Worm (Caenorhabditis elegans) whole organism, late embryonic: Measurements from ENCODE around the gene T10B10.9.

ENCODE experiments used
- F13H6.1 ChIP-seq: sonication (generic microtip); optimal IDR thresholded peaks from 2 replicates; lab custom pipeline; 2016; ENCODE audit warnings: missing genetic modification characterization, missing compliant biosample characterization
- ama-1 ChIP-seq: fragments of 150-350 bp; optimal IDR thresholded peaks from 2 replicates; lab custom pipeline; 2014
- ceh-2 ChIP-seq: sonication (generic microtip); optimal IDR thresholded peaks from 2 replicates; lab custom pipeline; 2016; ENCODE audit warnings: missing genotype, missing genetic modification characterization, missing compliant biosample characterization
- ceh-9 ChIP-seq: sonication (generic microtip); optimal IDR thresholded peaks from 2 replicates; lab custom pipeline; 2016; ENCODE audit warnings: mild to moderate bottlenecking, missing genetic modification characterization, inconsistent platforms, missing compliant biosample characterization
- hlh-30 ChIP-seq: sonication (generic microtip); optimal IDR thresholded peaks from 2 replicates; lab custom pipeline; 2017; ENCODE audit warnings: antibody characterized with exemption, missing genetic modification characterization, missing compliant biosample characterization; ENCODE audit not compliant: insufficient read depth
- lin-11 ChIP-seq: fragments of 200-800 bp; sonication (Bioruptor generic); optimal IDR thresholded peaks from 2 replicates; lab custom pipeline; 2018; ENCODE audit warnings: mild to moderate bottlenecking, missing genetic modification characterization, missing compliant biosample characterization
- nhr-11 ChIP-seq: fragments of 150-350 bp; optimal IDR thresholded peaks from 2 replicates; lab custom pipeline; 2014; ENCODE audit warnings: missing biosample characterization, missing genetic modification characterization
- npax-4 ChIP-seq: sonication (generic microtip); optimal IDR thresholded peaks from 2 replicates; lab custom pipeline; 2016; ENCODE audit warnings: missing genetic modification characterization, missing compliant biosample characterization
- pqm-1 ChIP-seq: sonication (generic microtip); optimal IDR thresholded peaks from 2 replicates; lab custom pipeline; 2016; ENCODE audit warnings: missing genetic modification characterization, missing compliant biosample characterization
- sox-4 ChIP-seq: sonication (generic microtip); optimal IDR thresholded peaks from 2 replicates; lab custom pipeline; 2017; ENCODE audit warnings: mild to moderate bottlenecking, missing genetic modification characterization, inconsistent platforms, missing compliant biosample characterization
- tbx-2 ChIP-seq: sonication (generic microtip); optimal IDR thresholded peaks from 2 replicates; lab custom pipeline; 2016; ENCODE audit warnings: missing genetic modification characterization, missing compliant biosample characterization
- unc-3 ChIP-seq, 2 experiments: fragments of 200-800 bp in 1 of 2; sonication (Bioruptor generic) in 1 of 2; sonication (generic microtip) in 1 of 2; conservative IDR thresholded peaks in 1 of 2; optimal IDR thresholded peaks in 1 of 2; 2 replicates each; pipeline versions ENCODE4 v1.3.6 to Lab custom; 2016 to 2022; ENCODE audit warnings: missing compliant biosample characterization in 2 of 2, missing genetic modification characterization in 2 of 2, missing genetic modification reagents in 1 of 2
- unc-42 ChIP-seq: sonication (generic microtip); optimal IDR thresholded peaks from 2 replicates; lab custom pipeline; 2016; ENCODE audit warnings: missing genotype, missing genetic modification characterization, missing compliant biosample characterization
- unc-86 ChIP-seq: sonication (generic microtip); optimal IDR thresholded peaks from 2 replicates; lab custom pipeline; 2016; ENCODE audit warnings: missing genetic modification characterization, missing compliant biosample characterization

DNA sequence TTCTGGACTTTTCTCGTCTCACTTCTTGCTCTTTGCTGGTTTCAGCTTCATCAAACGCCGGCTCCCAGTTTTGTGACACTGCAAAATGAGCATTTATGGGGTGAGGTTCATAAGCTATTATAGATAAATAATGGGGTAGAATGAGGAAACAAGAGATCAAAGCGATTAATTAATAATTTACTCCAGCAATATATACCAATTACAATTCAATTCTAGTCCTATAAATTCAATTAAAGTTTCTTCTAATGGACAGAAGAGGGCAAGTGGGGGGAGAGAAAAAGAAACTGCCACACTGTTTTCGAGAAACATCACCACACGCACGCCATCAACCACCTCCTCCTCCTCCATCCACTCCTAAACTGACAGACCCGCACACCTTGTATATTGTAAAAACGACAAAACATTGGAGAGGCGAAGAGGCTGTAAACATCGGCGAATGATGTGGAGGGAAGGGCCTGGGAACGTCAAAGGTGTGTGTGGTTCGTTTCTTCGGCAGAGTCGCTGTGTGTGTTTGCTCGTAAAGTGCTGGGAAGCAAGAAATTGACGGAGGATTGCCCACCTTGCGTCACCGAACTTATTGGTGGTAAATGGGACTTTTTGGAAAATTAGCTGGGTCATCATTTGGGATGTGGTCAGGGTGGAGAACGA is 49.1 kb downstream of the T10B10.9 start, which contains the start of the genes H03A11.13 and famk-1:
- no peak for TF ChIP-seq sox-4 (tag; lab: Kevin White, UChicago)
- no peak for TF ChIP-seq pqm-1 (tag; lab: Kevin White, UChicago)
- no peak for TF ChIP-seq ama-1 (lab: Kevin White, UChicago)
- TF ChIP-seq ceh-2 (tag; lab: Kevin White, UChicago) = no peak
- TF ChIP-seq nhr-11 = no peak
- no peak for TF ChIP-seq tbx-2 (tag; lab: Kevin White, UChicago)
- no peak for TF ChIP-seq unc-42 (tag; lab: Kevin White, UChicago)
- TF ChIP-seq ceh-9 = no peak
- TF ChIP-seq unc-86 = no peak
- TF ChIP-seq npax-4 (tag; lab: Kevin White, UChicago) = no peak
- no peak for TF ChIP-seq unc-3 (GFP tag; conservative IDR thresholded peaks at IDR 0.05; lab: Robert Waterston, UW)
- TF ChIP-seq unc-3 (tag; optimal IDR thresholded peaks at IDR 0.05; lab: Kevin White, UChicago) = no peak
- no peak for TF ChIP-seq hlh-30 (tag; lab: Kevin White, UChicago)
- TF ChIP-seq lin-11 (tag; lab: Kevin White, UChicago) = no peak
- no peak for TF ChIP-seq F13H6.1 (tag; lab: Kevin White, UChicago)
